Fruit fly (Drosophila melanogaster) whole organism, embryonic: Measurements from ENCODE around the gene CG15891.

ENCODE experiments used
- Bdp1 ChIP-seq: fragments of 200-800 bp; sonication (Bioruptor generic); optimal IDR thresholded peaks from 3 replicates; lab custom pipeline; 2016; ENCODE audit warnings: missing biosample characterization, missing genetic modification characterization
- CG10431 ChIP-seq: fragments of 200-800 bp; sonication (Bioruptor generic); optimal IDR thresholded peaks from 3 replicates; lab custom pipeline; 2018; ENCODE audit warnings: missing biosample characterization, mild to moderate bottlenecking, missing genetic modification characterization
- CG12659 ChIP-seq: fragments of 200-800 bp; sonication (Bioruptor generic); optimal IDR thresholded peaks from 3 replicates; lab custom pipeline; 2017; ENCODE audit warnings: mild to moderate bottlenecking, missing biosample characterization, missing genetic modification reagents, missing genetic modification characterization
- CG14667 ChIP-seq: fragments of 200-800 bp; sonication (Bioruptor generic); IDR thresholded peaks from 2 replicates; pipeline ENCODE4 v1.3.6; 2022; ENCODE audit warnings: missing biosample characterization, missing genetic modification characterization
- CG15073 ChIP-seq: fragments of 200-800 bp; sonication (Bioruptor generic); optimal IDR thresholded peaks from 2 replicates; lab custom pipeline; 2016; ENCODE audit warnings: missing biosample characterization, missing genetic modification characterization
- CG1647 ChIP-seq: fragments of 200-800 bp; sonication (Bioruptor generic); optimal IDR thresholded peaks from 3 replicates; lab custom pipeline; 2016; ENCODE audit warnings: missing biosample characterization, missing genetic modification characterization
- CG16779 ChIP-seq: fragments of 200-800 bp; sonication (Bioruptor generic); IDR thresholded peaks from 2 replicates; pipeline ENCODE4 v1.3.6; 2022; ENCODE audit warnings: missing biosample characterization, missing genetic modification characterization
- CG17568 ChIP-seq: fragments of 200-800 bp; sonication (Bioruptor generic); optimal IDR thresholded peaks from 2 replicates; lab custom pipeline; 2018; ENCODE audit warnings: missing biosample characterization, mild to moderate bottlenecking, missing genetic modification characterization, moderate library complexity
- CG17802 ChIP-seq: fragments of 200-800 bp; sonication (Bioruptor generic); optimal IDR thresholded peaks from 2 replicates; lab custom pipeline; 2018; ENCODE audit warnings: missing biosample characterization, mild to moderate bottlenecking, missing genetic modification characterization, moderate library complexity
- CG17829 ChIP-seq: fragments of 200-800 bp; optimal IDR thresholded peaks from 2 replicates; lab custom pipeline; 2019; ENCODE audit warnings: missing biosample characterization, mild to moderate bottlenecking, missing genetic modification characterization, moderate library complexity
- CG2199 ChIP-seq: fragments of 200-800 bp; sonication (Bioruptor generic); IDR thresholded peaks from 3 replicates; pipeline ENCODE4 v1.3.6; 2022; ENCODE audit warnings: missing biosample characterization, missing genetic modification characterization
- CG3726 ChIP-seq: fragments of 200-800 bp; sonication (Bioruptor generic); IDR thresholded peaks from 3 replicates; pipeline ENCODE4, ENCODE4 v1.3.6; 2022; ENCODE audit warnings: missing biosample characterization, missing genetic modification characterization
- CG4424 ChIP-seq: fragments of 200-800 bp; sonication (Bioruptor generic); optimal IDR thresholded peaks from 3 replicates; lab custom pipeline; 2016; ENCODE audit warnings: missing biosample characterization, missing genetic modification characterization
- CG6791 ChIP-seq: fragments of 200-800 bp; sonication (Bioruptor generic); IDR thresholded peaks from 3 replicates; pipeline ENCODE4 v1.3.6; 2022; ENCODE audit warnings: missing biosample characterization, missing genetic modification characterization; ENCODE audit not compliant: partially characterized antibody
- CG7357 ChIP-seq: fragments of 200-800 bp; sonication (Bioruptor generic); IDR thresholded peaks from 3 replicates; pipeline ENCODE4 v1.3.6; 2022; ENCODE audit warnings: missing biosample characterization, missing genetic modification characterization
- CG8478 ChIP-seq: fragments of >200 bp; optimal IDR thresholded peaks from 2 replicates; lab custom pipeline; 2018
- CG8924 ChIP-seq: fragments of 200-800 bp; optimal IDR thresholded peaks from 3 replicates; lab custom pipeline; 2019; ENCODE audit warnings: missing biosample characterization, mild to moderate bottlenecking, missing genetic modification characterization, moderate library complexity
- CG9609 ChIP-seq: fragments of 200-800 bp; sonication (Bioruptor generic); optimal IDR thresholded peaks from 3 replicates; lab custom pipeline; 2016; ENCODE audit warnings: missing biosample characterization, missing genetic modification characterization
- CTCF ChIP-seq: fragments of 200-800 bp; sonication (Bioruptor generic); optimal IDR thresholded peaks from 2 replicates; lab custom pipeline; 2017; ENCODE audit warnings: missing biosample characterization, mild to moderate bottlenecking, missing genetic modification characterization, moderate library complexity
- Drgx ChIP-seq: fragments of 200-800 bp; sonication (Bioruptor generic); IDR thresholded peaks from 2 replicates; pipeline ENCODE4 v1.3.6; 2022; ENCODE audit warnings: missing biosample characterization, missing genetic modification characterization
- Elba2 ChIP-seq: fragments of 200-800 bp; sonication (Bioruptor generic); optimal IDR thresholded peaks from 3 replicates; lab custom pipeline; 2016; ENCODE audit warnings: missing biosample characterization, missing genetic modification characterization
- Ets97D ChIP-seq: fragments of 200-800 bp; sonication (Bioruptor generic); optimal IDR thresholded peaks from 3 replicates; lab custom pipeline; 2016; ENCODE audit warnings: missing biosample characterization, missing genetic modification characterization
- Hr3 ChIP-seq: fragments of 200-800 bp; sonication (Bioruptor generic); optimal IDR thresholded peaks from 3 replicates; lab custom pipeline; 2016; ENCODE audit warnings: missing biosample characterization, missing genetic modification characterization
- MTF-1 ChIP-seq: fragments of 200-800 bp; sonication (Bioruptor generic); optimal IDR thresholded peaks from 2 replicates; lab custom pipeline; 2018; ENCODE audit warnings: missing biosample characterization, mild to moderate bottlenecking, missing genetic modification characterization, borderline replicate concordance
- NfI ChIP-seq: fragments of 200-800 bp; sonication (Bioruptor generic); optimal IDR thresholded peaks from 3 replicates; lab custom pipeline; 2018; ENCODE audit warnings: missing biosample characterization, mild to moderate bottlenecking, missing genetic modification characterization, moderate library complexity
- Poxn ChIP-seq: fragments of 200-800 bp; sonication (Bioruptor generic); IDR thresholded peaks from 2 replicates; pipeline ENCODE4 v1.3.6; 2022; ENCODE audit warnings: missing biosample characterization, missing genetic modification characterization
- Sry-β ChIP-seq: fragments of 200-800 bp; sonication (Bioruptor generic); optimal IDR thresholded peaks from 2 replicates; lab custom pipeline; 2018; ENCODE audit warnings: missing biosample characterization, mild to moderate bottlenecking, missing genetic modification characterization, moderate library complexity
- Sry-δ ChIP-seq: fragments of 200-800 bp; sonication (Bioruptor generic); optimal IDR thresholded peaks from 2 replicates; lab custom pipeline; 2016; ENCODE audit warnings: missing biosample characterization, missing genetic modification characterization
- Xrp1 ChIP-seq: fragments of 200-800 bp; sonication (Bioruptor generic); IDR thresholded peaks from 2 replicates; pipeline ENCODE4 v1.3.6; 2022; ENCODE audit warnings: missing biosample characterization, missing genetic modification characterization
- abd-A ChIP-seq: fragments of 200-800 bp; sonication (Bioruptor generic); optimal IDR thresholded peaks from 3 replicates; lab custom pipeline; 2019; ENCODE audit warnings: missing biosample characterization, mild to moderate bottlenecking, missing genetic modification characterization, moderate library complexity
- amos ChIP-seq: fragments of 200-800 bp; sonication (Bioruptor generic); IDR thresholded peaks from 2 replicates; pipeline ENCODE4 v1.3.6; 2022; ENCODE audit warnings: missing biosample characterization, missing genetic modification characterization; ENCODE audit not compliant: partially characterized antibody
- ap ChIP-seq: fragments of 200-800 bp; sonication (Bioruptor generic); IDR thresholded peaks from 2 replicates; pipeline ENCODE4 v1.3.6; 2022; ENCODE audit warnings: missing biosample characterization, missing genetic modification characterization
- ara ChIP-seq: fragments of 200-800 bp; sonication (Bioruptor generic); IDR thresholded peaks from 2 replicates; pipeline ENCODE4 v1.3.6; 2022; ENCODE audit warnings: missing biosample characterization, missing genetic modification characterization
- bab2 ChIP-seq: fragments of 200-800 bp; sonication (Bioruptor generic); optimal IDR thresholded peaks from 2 replicates; lab custom pipeline; 2016; ENCODE audit warnings: missing biosample characterization, missing genetic modification characterization
- bigmax ChIP-seq: fragments of 200-800 bp; sonication (Bioruptor generic); optimal IDR thresholded peaks from 2 replicates; lab custom pipeline; 2018; ENCODE audit warnings: missing biosample characterization, mild to moderate bottlenecking, missing genetic modification characterization
- bsh ChIP-seq, 2 experiments: fragments of 200-800 bp; sonication (Bioruptor generic); optimal IDR thresholded peaks; 2 replicates each; lab custom pipeline; 2017 to 2018; ENCODE audit warnings: mild to moderate bottlenecking in 2 of 2, missing biosample characterization in 2 of 2, missing genetic modification characterization in 2 of 2, moderate library complexity in 1 of 2
- croc ChIP-seq: fragments of 200-800 bp; sonication (Bioruptor generic); conservative IDR thresholded peaks from 3 replicates; pipeline ENCODE4 v1.3.6; 2022; ENCODE audit warnings: missing biosample characterization, missing genetic modification characterization
- dmrt11E ChIP-seq: fragments of 200-800 bp; sonication (Bioruptor generic); optimal IDR thresholded peaks from 3 replicates; lab custom pipeline; 2018; ENCODE audit warnings: missing biosample characterization, mild to moderate bottlenecking, missing genetic modification characterization, moderate library complexity
- gcm2 ChIP-seq: fragments of 200-800 bp; sonication (Bioruptor generic); optimal IDR thresholded peaks from 2 replicates; lab custom pipeline; 2016; ENCODE audit warnings: missing biosample characterization, missing genetic modification characterization
- lbe ChIP-seq: fragments of 200-800 bp; sonication (Bioruptor generic); optimal IDR thresholded peaks from 2 replicates; lab custom pipeline; 2016; ENCODE audit warnings: missing biosample characterization, mild to moderate bottlenecking, missing genetic modification characterization
- maf-S ChIP-seq: fragments of 200-800 bp; sonication (Bioruptor generic); optimal IDR thresholded peaks from 2 replicates; lab custom pipeline; 2016; ENCODE audit warnings: missing biosample characterization, missing genetic modification characterization
- nerfin-1 ChIP-seq: fragments of 200-800 bp; sonication (Bioruptor generic); optimal IDR thresholded peaks from 3 replicates; lab custom pipeline; 2019; ENCODE audit warnings: missing biosample characterization, mild to moderate bottlenecking, missing genetic modification characterization, moderate library complexity
- pb ChIP-seq: fragments of 200-800 bp; sonication (Bioruptor generic); optimal IDR thresholded peaks from 3 replicates; lab custom pipeline; 2016; ENCODE audit warnings: missing biosample characterization, missing genetic modification characterization
- pho ChIP-seq: fragments of 200-800 bp; sonication (Bioruptor generic); optimal IDR thresholded peaks from 2 replicates; lab custom pipeline; 2016; ENCODE audit warnings: missing biosample characterization, missing genetic modification characterization
- pnt ChIP-seq: fragments of 200-800 bp; sonication (Bioruptor generic); optimal IDR thresholded peaks from 3 replicates; lab custom pipeline; 2016; ENCODE audit warnings: missing biosample characterization, missing genetic modification characterization
- pum ChIP-seq: fragments of 200-800 bp; sonication (Bioruptor generic); optimal IDR thresholded peaks from 2 replicates; lab custom pipeline; 2016; ENCODE audit warnings: missing biosample characterization, missing genetic modification characterization
- so ChIP-seq: fragments of 200-800 bp; sonication (Bioruptor generic); IDR thresholded peaks from 3 replicates; pipeline ENCODE4 v1.3.6; 2022; ENCODE audit warnings: missing biosample characterization, missing genetic modification characterization
- tll ChIP-seq, 2 experiments: fragments of 200-800 bp in 1 of 2; fragments of >200 bp in 1 of 2; sonication (Bioruptor generic) in 1 of 2; optimal IDR thresholded peaks; 2 replicates each; lab custom pipeline; 2017 to 2019; ENCODE audit warnings: missing biosample characterization in 2 of 2, missing genetic modification characterization in 2 of 2, mild to moderate bottlenecking in 1 of 2, moderate library complexity in 1 of 2
- wdn ChIP-seq: fragments of 200-800 bp; sonication (Bioruptor generic); IDR thresholded peaks from 2 replicates; pipeline ENCODE4 v1.3.6; 2022; ENCODE audit warnings: missing biosample characterization, missing genetic modification characterization
- zen2 ChIP-seq: fragments of 200-800 bp; sonication (Bioruptor generic); IDR thresholded peaks from 3 replicates; pipeline ENCODE4 v1.3.6; 2022; ENCODE audit warnings: missing biosample characterization, missing genetic modification characterization; ENCODE audit not compliant: partially characterized antibody
- zf30C ChIP-seq: fragments of 200-800 bp; sonication (Bioruptor generic); optimal IDR thresholded peaks from 3 replicates; lab custom pipeline; 2018; ENCODE audit warnings: missing biosample characterization, mild to moderate bottlenecking, missing genetic modification characterization

The CG15891 gene

DNA sequence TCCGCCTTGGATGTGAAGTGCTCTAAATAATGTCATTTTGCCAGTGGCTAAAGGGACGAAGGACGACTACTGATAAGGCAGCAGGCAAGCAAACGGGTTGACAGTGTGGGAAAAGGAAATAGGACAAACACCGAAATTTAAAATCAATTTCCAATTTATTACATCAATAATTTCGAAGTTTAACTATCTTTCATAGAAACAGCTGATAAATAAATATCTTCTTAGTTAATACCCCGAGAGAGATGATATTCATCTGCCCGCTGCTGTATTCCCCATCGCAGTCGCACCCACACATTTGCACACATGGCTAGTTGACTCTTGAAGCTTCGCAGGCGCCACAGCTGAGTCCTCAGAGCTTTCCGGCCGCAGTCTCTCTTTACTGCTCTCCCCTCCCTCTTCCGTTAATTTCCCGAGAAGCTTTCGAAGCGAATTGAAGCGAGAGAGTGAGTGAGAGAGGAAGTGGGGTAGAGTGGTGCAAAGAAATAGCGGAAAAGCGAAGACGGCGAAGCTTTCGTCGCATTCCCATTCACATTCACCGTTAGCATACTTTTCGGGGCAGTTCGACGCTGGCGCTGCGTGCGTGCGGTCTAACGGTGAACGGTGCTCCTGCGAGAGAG, 21.8 kb upstream of the CG15891 start (continued):
- TF ChIP-seq zf30C (GFP tag; lab: Kevin White, UChicago) (no peak), pnt (GFP tag; lab: Kevin White, UChicago) (no peak), pum (no peak), ara (GFP tag; lab: Robert Waterston, UW) (peak; percentile 33; the same call in 1 of the 2 replicates), NfI (GFP tag; lab: Kevin White, UChicago) (peak; percentile 48), CG7357 (GFP tag; lab: Robert Waterston, UW) (0 out of 3 replicates have a peak, but pooled peaks have one; percentile 38), Ets97D (GFP tag; lab: Kevin White, UChicago) (no peak), Hr3 (GFP tag; lab: Kevin White, UChicago) (peak; percentile 28), CG17802 (tag; lab: Kevin White, UChicago) (no peak), Sry-δ (GFP tag; lab: Kevin White, UChicago) (no peak), CG1647 (GFP tag; lab: Kevin White, UChicago) (no peak), CG2199 (no peak), ap (peak; percentile 51), dmrt11E (tag; lab: Kevin White, UChicago) (no peak), CG6791 (GFP tag; lab: Robert Waterston, UW) (no peak), CG14667 (GFP tag; lab: Robert Waterston, UW) (peak; percentile 27), CG12659 (GFP tag; lab: Kevin White, UChicago) (peak; percentile 66), tll (GFP tag; optimal IDR thresholded peaks at IDR 0.05; lab: Kevin White, UChicago) (no peak), abd-A (peak; percentile 50), Bdp1 (no peak), gcm2 (GFP tag; lab: Kevin White, UChicago) (peak; percentile 3), CG16779 (GFP tag; lab: Robert Waterston, UW) (no peak), CG4424 (GFP tag; lab: Kevin White, UChicago) (peak; percentile 41), CG3726 (no peak), amos (GFP tag; lab: Robert Waterston, UW) (no peak), maf-S (GFP tag; lab: Kevin White, UChicago) (peak; percentile 18), Poxn (GFP tag; lab: Robert Waterston, UW) (peak; percentile 29; the same call in 1 of the 2 replicates), so (GFP tag; lab: Robert Waterston, UW) (peak; percentile 55; the same call in 1 of the 3 replicates), Sry-β (GFP tag; lab: Kevin White, UChicago) (no peak), bigmax (GFP tag; lab: Kevin White, UChicago) (no peak), MTF-1 (GFP tag; lab: Kevin White, UChicago) (no peak), CG9609 (GFP tag; lab: Kevin White, UChicago) (no peak), lbe (GFP tag; lab: Kevin White, UChicago) (no peak), bsh (GFP tag; optimal IDR thresholded peaks at IDR 0.05; lab: Kevin White, UChicago) (peak in 1 of 2 experiments; percentile 49), wdn (GFP tag; lab: Robert Waterston, UW) (peak; percentile 66), pho (GFP tag; lab: Kevin White, UChicago) (peak; percentile 47), pb (GFP tag; lab: Kevin White, UChicago) (peak; percentile 35), croc (GFP tag; lab: Robert Waterston, UW) (0 out of 3 replicates have a peak, but pooled peaks have one; percentile 23), bab2 (GFP tag; lab: Kevin White, UChicago) (peak; percentile 53), nerfin-1 (peak; percentile 57), Xrp1 (GFP tag; lab: Robert Waterston, UW) (peak; percentile 70), CG17829 (tag; lab: Kevin White, UChicago) (no peak), CG17568 (GFP tag; lab: Kevin White, UChicago) (no peak), CG10431 (GFP tag; lab: Kevin White, UChicago) (no peak), CTCF (peak; percentile 5), CG8924 (tag; lab: Kevin White, UChicago) (peak; percentile 46), CG8478 (lab: Kevin White, UChicago) (no peak), Elba2 (GFP tag; lab: Kevin White, UChicago) (no peak), zen2 (GFP tag; lab: Robert Waterston, UW) (no peak), Drgx (GFP tag; lab: Robert Waterston, UW) (peak; percentile 42; the same call in 1 of the 2 replicates), CG15073 (GFP tag; lab: Kevin White, UChicago) (no peak)
